Fruit fly (Drosophila melanogaster) whole organism, embryonic: ENCODE measurements around the gene side-III.

ENCODE experiments used
- CG11398 ChIP-seq: fragments of 200-800 bp; sonication (Bioruptor generic); optimal IDR thresholded peaks from 2 replicates; lab custom pipeline; 2016; ENCODE audit warnings: missing biosample characterization, missing genetic modification characterization
- CG17359 ChIP-seq: fragments of 200-800 bp; sonication (Bioruptor generic); optimal IDR thresholded peaks from 3 replicates; lab custom pipeline; 2018; ENCODE audit warnings: missing biosample characterization, mild to moderate bottlenecking, missing genetic modification characterization, moderate library complexity
- CG34376 ChIP-seq: fragments of 200-800 bp; sonication (Bioruptor generic); optimal IDR thresholded peaks from 2 replicates; lab custom pipeline; 2018; ENCODE audit warnings: missing biosample characterization, mild to moderate bottlenecking, missing genetic modification characterization
- CG5180 ChIP-seq: fragments of 200-800 bp; sonication (Bioruptor generic); optimal IDR thresholded peaks from 3 replicates; lab custom pipeline; 2017; ENCODE audit warnings: missing biosample characterization, missing genetic modification characterization, mild to moderate bottlenecking, moderate library complexity, missing genetic modification reagents
- ap ChIP-seq: fragments of 200-800 bp; sonication (Bioruptor generic); IDR thresholded peaks from 2 replicates; pipeline ENCODE4 v1.3.6; 2022; ENCODE audit warnings: missing biosample characterization, missing genetic modification characterization
- jigr1 ChIP-seq: fragments of 200-800 bp; sonication (Bioruptor generic); IDR thresholded peaks from 3 replicates; pipeline ENCODE4 v1.3.6; 2022; ENCODE audit warnings: missing biosample characterization, missing genetic modification characterization
- psq ChIP-seq: fragments of 200-800 bp; sonication (Bioruptor generic); optimal IDR thresholded peaks from 2 replicates; lab custom pipeline; 2017; ENCODE audit warnings: missing biosample characterization, missing genetic modification characterization
- sna ChIP-seq: fragments of 200-800 bp; sonication (Bioruptor generic); IDR thresholded peaks from 2 replicates; pipeline ENCODE4 v1.3.6; 2022; ENCODE audit warnings: missing biosample characterization, missing genetic modification characterization; ENCODE audit not compliant: partially characterized antibody
- so ChIP-seq: fragments of 200-800 bp; sonication (Bioruptor generic); IDR thresholded peaks from 3 replicates; pipeline ENCODE4 v1.3.6; 2022; ENCODE audit warnings: missing biosample characterization, missing genetic modification characterization

DNA sequence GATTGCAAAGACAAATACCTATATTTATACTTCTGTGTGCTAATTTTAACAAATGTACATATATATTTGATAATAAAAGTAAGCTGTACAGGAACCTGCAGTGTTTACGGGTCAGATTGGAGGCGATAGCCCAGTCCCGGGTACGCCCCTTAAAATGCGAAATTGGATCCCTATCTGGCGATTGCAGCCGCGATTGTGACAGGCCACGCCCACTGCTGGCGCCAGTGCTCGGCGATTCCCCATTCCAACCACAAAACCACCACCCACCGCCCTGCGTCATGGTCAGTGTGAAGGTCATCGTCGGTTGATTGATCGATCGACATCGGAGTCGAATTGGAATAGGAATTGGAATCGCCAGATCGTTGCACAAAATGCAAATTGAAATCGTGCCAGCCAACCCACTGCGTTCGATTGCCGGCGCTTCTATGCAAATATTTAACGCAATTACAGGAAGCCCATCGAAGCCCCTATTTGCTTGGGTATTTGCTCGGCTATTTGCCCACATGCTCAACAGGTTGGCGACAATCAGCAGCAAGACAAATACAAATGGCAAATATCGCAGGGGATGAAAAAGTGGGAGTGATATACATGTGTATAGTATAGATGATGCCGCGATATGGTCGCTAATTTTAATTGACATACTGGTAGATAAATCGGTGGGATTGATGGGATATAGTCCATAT lies 120.5 kb downstream of the side-III start:
- TF ChIP-seq CG5180 (GFP tag; lab: Kevin White, UChicago) = no peak
- TF ChIP-seq CG11398 = no peak
- no peak for TF ChIP-seq ap (GFP tag; lab: Robert Waterston, UW)
- no peak for TF ChIP-seq CG34376 (GFP tag; lab: Kevin White, UChicago)
- no peak for TF ChIP-seq CG17359
- TF ChIP-seq jigr1 (GFP tag; lab: Robert Waterston, UW) = no peak
- no peak for TF ChIP-seq sna (GFP tag; lab: Robert Waterston, UW)
- no peak for TF ChIP-seq so (GFP tag; lab: Robert Waterston, UW)
- TF ChIP-seq psq (GFP tag; lab: Kevin White, UChicago) = no peak
